Worm (Caenorhabditis elegans): ENCODE data around the gene cit-1.2.
A peak's percentile ranks its signal among the peaks of the same experiment; 100 is the strongest.

Gene cit-1.2

ce11 chrIII:8020823-8021332, 10.3 kb downstream of the cit-1.2 start, which contains the start of gene lin-36:
Gene lin-36 (minus strand): TSS chrIII:8020873.
- TF ChIP-seq ceh-45 (GFP tag; IDR thresholded peaks at IDR 0.05) (no peak), ceh-31 (tag; optimal IDR thresholded peaks at IDR 0.05) (peak; percentile 64), tbx-2 (tag; optimal IDR thresholded peaks at IDR 0.05) (peak; percentile 82), lin-11 (tag; optimal IDR thresholded peaks at IDR 0.05) (no peak), nfya-1 (tag; optimal IDR thresholded peaks at IDR 0.05) (peak; percentile 73), ama-1 (optimal IDR thresholded peaks at IDR 0.05) (no peak), T23F11.4 (GFP tag; optimal IDR thresholded peaks at IDR 0.05) (no peak), ets-4 (tag; optimal IDR thresholded peaks at IDR 0.05) (no peak), dve-1 (tag; optimal IDR thresholded peaks at IDR 0.05) (no peak), sox-4 (tag; optimal IDR thresholded peaks at IDR 0.05) (no peak), ceh-22 (tag; optimal IDR thresholded peaks at IDR 0.05) (no peak), ceh-18 (tag; optimal IDR thresholded peaks at IDR 0.05) (peak; percentile 46), pha-2 (tag; optimal IDR thresholded peaks at IDR 0.05) (no peak), ceh-6 (GFP tag; optimal IDR thresholded peaks at IDR 0.05) (no peak), hlh-30 (tag; optimal IDR thresholded peaks at IDR 0.05; ENCODE audit: insufficient read depth) (peak; percentile 79), sdc-2 (tag; optimal IDR thresholded peaks at IDR 0.05) (no peak), unc-42 (tag; optimal IDR thresholded peaks at IDR 0.05) (peak; percentile 75), zip-5 (tag; optimal IDR thresholded peaks at IDR 0.05) (no peak), pax-1 (tag; optimal IDR thresholded peaks at IDR 0.05) (peak; percentile 41), fkh-6 (tag; optimal IDR thresholded peaks at IDR 0.05) (no peak), K09A11.1 (tag; optimal IDR thresholded peaks at IDR 0.05; ENCODE audit: insufficient read depth) (peak; percentile 30), pha-4 (tag; optimal IDR thresholded peaks at IDR 0.05) (no peak), elt-2 (tag; optimal IDR thresholded peaks at IDR 0.05) (peak; percentile 49), ceh-24 (tag; optimal IDR thresholded peaks at IDR 0.05) (no peak), fkh-10 (GFP tag; optimal IDR thresholded peaks at IDR 0.05) (no peak), hlh-15 (tag; optimal IDR thresholded peaks at IDR 0.05) (no peak), ceh-48 (tag; optimal IDR thresholded peaks at IDR 0.05) (peak; percentile 98), ceh-14 (tag; optimal IDR thresholded peaks at IDR 0.05) (peak; percentile 23), npax-4 (tag; optimal IDR thresholded peaks at IDR 0.05) (no peak), madf-2 (tag; optimal IDR thresholded peaks at IDR 0.05) (no peak), nhr-11 (tag; optimal IDR thresholded peaks at IDR 0.05) (no peak), syd-9 (tag; optimal IDR thresholded peaks at IDR 0.05) (no peak), fax-1 (tag; optimal IDR thresholded peaks at IDR 0.05) (no peak), elt-4 (tag; optimal IDR thresholded peaks at IDR 0.05) (no peak), pat-9 (tag; optimal IDR thresholded peaks at IDR 0.05) (no peak), unc-55 (GFP tag; optimal IDR thresholded peaks at IDR 0.05) (peak; percentile 98), mec-3 (tag; optimal IDR thresholded peaks at IDR 0.05; ENCODE audit: borderline replicate concordance) (no peak), hlh-13 (GFP tag; optimal IDR thresholded peaks at IDR 0.05) (no peak), ttx-3 (tag; optimal IDR thresholded peaks at IDR 0.05) (no peak), ceh-30 (tag; optimal IDR thresholded peaks at IDR 0.05) (peak; percentile 41), ceh-2 (tag; optimal IDR thresholded peaks at IDR 0.05) (no peak), Y22D7AL.16 (tag; optimal IDR thresholded peaks at IDR 0.05) (no peak), C38D4.7 (GFP tag; optimal IDR thresholded peaks at IDR 0.05) (no peak), ref-2 (tag; optimal IDR thresholded peaks at IDR 0.05) (peak; percentile 44), tbx-7 (tag; optimal IDR thresholded peaks at IDR 0.05) (no peak), unc-3 (GFP tag; conservative IDR thresholded peaks at IDR 0.05) (no peak), unc-3 (tag; optimal IDR thresholded peaks at IDR 0.05) (peak; percentile 25), ztf-16 (tag; optimal IDR thresholded peaks at IDR 0.05) (no peak), unc-86 (tag; optimal IDR thresholded peaks at IDR 0.05) (no peak), ceh-34 (tag; optimal IDR thresholded peaks at IDR 0.05) (no peak), pag-3 (tag; optimal IDR thresholded peaks at IDR 0.05; ENCODE audit: borderline replicate concordance) (no peak)
